Fruit fly (Drosophila melanogaster) whole organism, embryonic: ENCODE measurements around the gene siz.

Experiments
- Aef1 ChIP-seq: fragments of 200-800 bp; sonication (Bioruptor generic); IDR thresholded peaks from 3 replicates; pipeline ENCODE4 v1.3.6; 2022; ENCODE audit warnings: missing biosample characterization, missing genetic modification characterization
- Bgb ChIP-seq: fragments of 200-800 bp; sonication (Bioruptor generic); IDR thresholded peaks from 2 replicates; pipeline ENCODE4 v1.3.6; 2022; ENCODE audit warnings: missing biosample characterization, missing genetic modification characterization; ENCODE audit not compliant: partially characterized antibody
- Blimp-1 ChIP-seq: fragments of 200-800 bp; sonication (Bioruptor generic); optimal IDR thresholded peaks from 3 replicates; lab custom pipeline; 2018; ENCODE audit warnings: missing biosample characterization, missing genetic modification characterization, mild to moderate bottlenecking, moderate library complexity, missing genetic modification reagents
- CG10431 ChIP-seq: fragments of 200-800 bp; sonication (Bioruptor generic); optimal IDR thresholded peaks from 3 replicates; lab custom pipeline; 2018; ENCODE audit warnings: missing biosample characterization, mild to moderate bottlenecking, missing genetic modification characterization
- CG12155 ChIP-seq: fragments of 200-800 bp; sonication (Bioruptor generic); optimal IDR thresholded peaks from 3 replicates; lab custom pipeline; 2016; ENCODE audit warnings: missing biosample characterization, missing genetic modification characterization
- CG12942 ChIP-seq: fragments of 200-800 bp; sonication (Bioruptor generic); optimal IDR thresholded peaks from 3 replicates; lab custom pipeline; 2016; ENCODE audit warnings: missing biosample characterization, missing genetic modification characterization
- CG13123 ChIP-seq: fragments of 200-800 bp; sonication (Bioruptor generic); optimal IDR thresholded peaks from 2 replicates; lab custom pipeline; 2016; ENCODE audit warnings: missing biosample characterization, missing genetic modification characterization
- CG15073 ChIP-seq: fragments of 200-800 bp; sonication (Bioruptor generic); optimal IDR thresholded peaks from 2 replicates; lab custom pipeline; 2016; ENCODE audit warnings: missing biosample characterization, missing genetic modification characterization
- CG1529 ChIP-seq: fragments of 200-800 bp; sonication (Bioruptor generic); optimal IDR thresholded peaks from 3 replicates; lab custom pipeline; 2018; ENCODE audit warnings: missing biosample characterization, missing genetic modification characterization
- CG1603 ChIP-seq: fragments of 200-800 bp; sonication (Bioruptor generic); optimal IDR thresholded peaks from 2 replicates; lab custom pipeline; 2019; ENCODE audit warnings: missing biosample characterization, mild to moderate bottlenecking, missing genetic modification characterization, moderate library complexity
- CG17361 ChIP-seq: fragments of 200-800 bp; sonication (Bioruptor generic); IDR thresholded peaks from 3 replicates; pipeline ENCODE4 v1.3.6; 2022; ENCODE audit warnings: missing biosample characterization, missing genetic modification characterization
- CG4404 ChIP-seq: fragments of 200-800 bp; sonication (Bioruptor generic); IDR thresholded peaks from 2 replicates; pipeline ENCODE4 v1.3.6; 2022; ENCODE audit warnings: missing biosample characterization, missing genetic modification characterization
- CG4854 ChIP-seq: fragments of 200-800 bp; sonication (Bioruptor generic); optimal IDR thresholded peaks from 2 replicates; lab custom pipeline; 2016; ENCODE audit warnings: missing biosample characterization, missing genetic modification characterization, inconsistent platforms
- CG6854 ChIP-seq: fragments of 200-800 bp; sonication (Bioruptor generic); optimal IDR thresholded peaks from 3 replicates; lab custom pipeline; 2017; ENCODE audit warnings: missing biosample characterization, mild to moderate bottlenecking, missing genetic modification characterization
- CG7271 ChIP-seq: fragments of 200-800 bp; sonication (Bioruptor generic); optimal IDR thresholded peaks from 2 replicates; lab custom pipeline; 2018; ENCODE audit warnings: missing biosample characterization, mild to moderate bottlenecking, missing genetic modification characterization, moderate library complexity
- CG8089 ChIP-seq: fragments of 200-800 bp; sonication (Bioruptor generic); optimal IDR thresholded peaks from 3 replicates; lab custom pipeline; 2016; ENCODE audit warnings: missing biosample characterization, missing genetic modification characterization
- CG8290 ChIP-seq, 3 experiments: fragments of 200-800 bp; sonication (Bioruptor generic); optimal IDR thresholded peaks; 2 replicates each; lab custom pipeline; 2016 to 2019; ENCODE audit warnings: missing biosample characterization in 3 of 3, missing genetic modification characterization in 3 of 3, mild to moderate bottlenecking in 2 of 3, moderate library complexity in 1 of 3
- CG8924 ChIP-seq: fragments of 200-800 bp; optimal IDR thresholded peaks from 3 replicates; lab custom pipeline; 2019; ENCODE audit warnings: missing biosample characterization, mild to moderate bottlenecking, missing genetic modification characterization, moderate library complexity
- CG9215 ChIP-seq: fragments of 200-800 bp; sonication (Bioruptor generic); IDR thresholded peaks from 2 replicates; pipeline ENCODE4 v1.3.6; 2022; ENCODE audit warnings: missing biosample characterization, missing genetic modification characterization
- Fer2 ChIP-seq: fragments of 200-800 bp; sonication (Bioruptor generic); optimal IDR thresholded peaks from 2 replicates; lab custom pipeline; 2018; ENCODE audit warnings: missing biosample characterization, mild to moderate bottlenecking, missing genetic modification characterization, moderate library complexity
- HLH4C ChIP-seq: fragments of 200-800 bp; sonication (Bioruptor generic); IDR thresholded peaks from 3 replicates; pipeline ENCODE4 v1.3.6; 2022; ENCODE audit warnings: missing biosample characterization, missing genetic modification characterization; ENCODE audit not compliant: partially characterized antibody
- Hand ChIP-seq: fragments of 200-800 bp; sonication (Bioruptor generic); optimal IDR thresholded peaks from 2 replicates; lab custom pipeline; 2017; ENCODE audit warnings: mild to moderate bottlenecking, missing biosample characterization, missing genetic modification reagents, missing genetic modification characterization
- Jarid2 ChIP-seq: fragments of 200-800 bp; sonication (Bioruptor generic); optimal IDR thresholded peaks from 3 replicates; lab custom pipeline; 2017; ENCODE audit warnings: mild to moderate bottlenecking, missing biosample characterization, missing genetic modification reagents, missing genetic modification characterization
- Kr ChIP-seq: fragments of 200-800 bp; sonication (Bioruptor generic); optimal IDR thresholded peaks from 2 replicates; lab custom pipeline; 2017; ENCODE audit warnings: missing biosample characterization, mild to moderate bottlenecking, missing genetic modification characterization
- MESR4 ChIP-seq: fragments of 200-800 bp; sonication (Bioruptor generic); optimal IDR thresholded peaks from 2 replicates; lab custom pipeline; 2018; ENCODE audit warnings: missing biosample characterization, mild to moderate bottlenecking, missing genetic modification characterization, moderate library complexity
- NfI ChIP-seq: fragments of 200-800 bp; sonication (Bioruptor generic); optimal IDR thresholded peaks from 3 replicates; lab custom pipeline; 2018; ENCODE audit warnings: missing biosample characterization, mild to moderate bottlenecking, missing genetic modification characterization, moderate library complexity
- Opbp ChIP-seq: fragments of 200-800 bp; sonication (Bioruptor generic); IDR thresholded peaks from 3 replicates; pipeline ENCODE4 v1.3.6; 2022; ENCODE audit warnings: missing biosample characterization, missing genetic modification characterization; ENCODE audit not compliant: partially characterized antibody
- Tbp ChIP-seq: fragments of >200 bp; optimal IDR thresholded peaks from 2 replicates; lab custom pipeline; 2018; ENCODE audit warnings: missing biosample characterization, missing genetic modification characterization
- ac ChIP-seq: fragments of 200-800 bp; sonication (Bioruptor generic); optimal IDR thresholded peaks from 3 replicates; lab custom pipeline; 2017; ENCODE audit warnings: missing biosample characterization, mild to moderate bottlenecking, missing genetic modification characterization
- bab2 ChIP-seq: fragments of 200-800 bp; sonication (Bioruptor generic); optimal IDR thresholded peaks from 2 replicates; lab custom pipeline; 2016; ENCODE audit warnings: missing biosample characterization, missing genetic modification characterization
- cg ChIP-seq: fragments of 200-800 bp; sonication (Bioruptor generic); optimal IDR thresholded peaks from 3 replicates; lab custom pipeline; 2019; ENCODE audit warnings: missing biosample characterization, mild to moderate bottlenecking, missing genetic modification characterization, moderate library complexity
- chinmo ChIP-seq: fragments of 200-800 bp; sonication (Bioruptor generic); IDR thresholded peaks from 4 replicates; pipeline ENCODE4 v1.3.6; 2022; ENCODE audit warnings: missing biosample characterization, missing genetic modification characterization; ENCODE audit not compliant: partially characterized antibody
- da ChIP-seq: fragments of 200-800 bp; sonication (Bioruptor generic); optimal IDR thresholded peaks from 2 replicates; lab custom pipeline; 2016; ENCODE audit warnings: missing biosample characterization, missing genetic modification characterization
- dm ChIP-seq: fragments of 200-800 bp; sonication (Bioruptor generic); optimal IDR thresholded peaks from 3 replicates; lab custom pipeline; 2016; ENCODE audit warnings: missing biosample characterization, missing genetic modification characterization
- fd64A ChIP-seq: fragments of 200-800 bp; sonication (Bioruptor generic); optimal IDR thresholded peaks from 3 replicates; lab custom pipeline; 2018; ENCODE audit warnings: missing biosample characterization, mild to moderate bottlenecking, missing genetic modification characterization
- gfzf ChIP-seq: fragments of 200-800 bp; sonication (Bioruptor generic); optimal IDR thresholded peaks from 2 replicates; lab custom pipeline; 2016; ENCODE audit warnings: missing biosample characterization, mild to moderate bottlenecking, missing genetic modification characterization, moderate library complexity
- hkb ChIP-seq, 2 experiments: fragments of 200-800 bp in 1 of 2; fragments of >200 bp in 1 of 2; sonication (Bioruptor generic) in 1 of 2; IDR thresholded peaks in 1 of 2; optimal IDR thresholded peaks in 1 of 2; 2 replicates each; pipeline versions ENCODE4 v1.3.6 to Lab custom; 2017 to 2022; ENCODE audit warnings: missing biosample characterization in 1 of 2, missing genetic modification characterization in 1 of 2
- pita ChIP-seq: fragments of 200-800 bp; sonication (Bioruptor generic); optimal IDR thresholded peaks from 2 replicates; lab custom pipeline; 2017; ENCODE audit warnings: missing biosample characterization, mild to moderate bottlenecking, missing genetic modification characterization
- pnt ChIP-seq: fragments of 200-800 bp; sonication (Bioruptor generic); optimal IDR thresholded peaks from 3 replicates; lab custom pipeline; 2016; ENCODE audit warnings: missing biosample characterization, missing genetic modification characterization
- pzg ChIP-seq: fragments of 200-800 bp; sonication (Bioruptor generic); optimal IDR thresholded peaks from 3 replicates; lab custom pipeline; 2018; ENCODE audit warnings: missing biosample characterization, mild to moderate bottlenecking, missing genetic modification characterization, moderate library complexity
- ranshi ChIP-seq: fragments of 200-800 bp; sonication (Bioruptor generic); IDR thresholded peaks from 2 replicates; pipeline ENCODE4 v1.3.6; 2022; ENCODE audit warnings: missing biosample characterization, missing genetic modification characterization
- rib ChIP-seq: fragments of 200-800 bp; sonication (Bioruptor generic); IDR thresholded peaks from 2 replicates; pipeline ENCODE4 v1.3.6; 2022; ENCODE audit warnings: missing biosample characterization, missing genetic modification characterization
- sens ChIP-seq: fragments of 200-800 bp; sonication (Bioruptor generic); peaks from one replicate; lab custom pipeline; 2016; ENCODE audit warnings: missing biosample characterization, missing genetic modification characterization
- sob ChIP-seq: fragments of 200-800 bp; sonication (Bioruptor generic); IDR thresholded peaks from 2 replicates; pipeline ENCODE4 v1.3.6; 2022; ENCODE audit warnings: missing biosample characterization, missing genetic modification characterization
- stwl ChIP-seq: fragments of 200-800 bp; sonication (Bioruptor generic); optimal IDR thresholded peaks from 3 replicates; lab custom pipeline; 2018; ENCODE audit warnings: missing biosample characterization, mild to moderate bottlenecking, missing genetic modification characterization, moderate library complexity
- tna ChIP-seq: fragments of 200-800 bp; sonication (Bioruptor generic); IDR thresholded peaks from 2 replicates; pipeline ENCODE4 v1.3.6; 2022; ENCODE audit warnings: missing biosample characterization, missing genetic modification characterization; ENCODE audit not compliant: partially characterized antibody
- toy ChIP-seq: fragments of 200-800 bp; sonication (Bioruptor generic); IDR thresholded peaks from 2 replicates; pipeline ENCODE4 v1.3.6; 2022; ENCODE audit warnings: missing biosample characterization, missing genetic modification characterization
- usp ChIP-seq: fragments of >200 bp; optimal IDR thresholded peaks from 2 replicates; lab custom pipeline; 2017; ENCODE audit warnings: missing biosample characterization, missing genetic modification characterization
- vvl ChIP-seq: fragments of 200-800 bp; sonication (Bioruptor generic); IDR thresholded peaks from 2 replicates; pipeline ENCODE4 v1.3.6; 2022; ENCODE audit warnings: missing biosample characterization, missing genetic modification characterization

Gene siz

dm6 chr3L:21026917-21027517 is 7.3 kb upstream of the siz start, which contains the start of gene skd (continued):
- TF ChIP-seq MESR4 (GFP tag; lab: Kevin White, UChicago) (peak; percentile 69), gfzf (GFP tag; lab: Kevin White, UChicago) (peak; percentile 70), Fer2 (no peak), stwl (tag; lab: Kevin White, UChicago) (peak; percentile 45), CG8924 (no peak), Jarid2 (GFP tag; lab: Kevin White, UChicago) (peak; percentile 46), ranshi (no peak), CG9215 (GFP tag; lab: Robert Waterston, UW) (peak; percentile 27), Bgb (GFP tag; lab: Robert Waterston, UW) (peak; percentile 35; the same call in 1 of the 2 replicates), pzg (peak; percentile 38), cg (peak; percentile 70), CG8089 (no peak), CG10431 (GFP tag; lab: Kevin White, UChicago) (peak; percentile 76), Tbp (GFP tag; lab: Kevin White, UChicago) (peak; percentile 41), chinmo (GFP tag; lab: Robert Waterston, UW) (peak; percentile 76), sens (GFP tag; lab: Kevin White, UChicago) (peak; percentile 74), toy (GFP tag; lab: Robert Waterston, UW) (no peak), tna (GFP tag; lab: Robert Waterston, UW) (0 out of 2 replicates have a peak, but pooled peaks have one; percentile 19), CG1603 (tag; lab: Kevin White, UChicago) (peak; percentile 15), bab2 (GFP tag; lab: Kevin White, UChicago) (no peak), rib (peak; percentile 34; the same call in 1 of the 2 replicates), HLH4C (no peak), CG12155 (no peak), pnt (GFP tag; lab: Kevin White, UChicago) (no peak), Opbp (GFP tag; lab: Robert Waterston, UW) (0 out of 3 replicates have a peak, but pooled peaks have one; percentile 6), CG4854 (GFP tag; lab: Kevin White, UChicago) (no peak), usp (no peak), CG8290 (GFP tag; optimal IDR thresholded peaks at IDR 0.05; lab: Kevin White, UChicago) (no peak), CG8290 (tag; optimal IDR thresholded peaks at IDR 0.05; lab: Kevin White, UChicago) (peak in 1 of 2 experiments; percentile 0), NfI (GFP tag; lab: Kevin White, UChicago) (no peak)

dm6 chr3L:21027657-21028255 is 6.6 kb upstream of the siz start, which contains the start of gene Pdss2:
Gene Pdss2 (plus strand): TSS chr3L:21027915.
- TF ChIP-seq Blimp-1 (GFP tag; lab: Kevin White, UChicago) = peak; percentile 92
- peak; percentile 78 for TF ChIP-seq vvl (GFP tag; lab: Robert Waterston, UW)
- peak; percentile 23 for TF ChIP-seq Hand (GFP tag; lab: Kevin White, UChicago)
- no peak for TF ChIP-seq CG7271 (tag; lab: Kevin White, UChicago)
- peak; percentile 9 for TF ChIP-seq da (GFP tag; lab: Kevin White, UChicago)
- no peak for TF ChIP-seq CG15073 (GFP tag; lab: Kevin White, UChicago)
- no peak for TF ChIP-seq Kr
- peak; percentile 78 for TF ChIP-seq Aef1
- peak; percentile 37 for TF ChIP-seq CG13123
- TF ChIP-seq pita (GFP tag; lab: Kevin White, UChicago) = no peak
- peak; percentile 70 for TF ChIP-seq CG4404 (GFP tag; lab: Robert Waterston, UW)
- peak; percentile 78 for TF ChIP-seq CG17361 (GFP tag; lab: Robert Waterston, UW)
- no peak for TF ChIP-seq ac
- TF ChIP-seq CG1529 (GFP tag; lab: Kevin White, UChicago) = peak; percentile 37
- no peak for TF ChIP-seq hkb (optimal IDR thresholded peaks at IDR 0.05; lab: Kevin White, UChicago)
- TF ChIP-seq hkb (GFP tag; IDR thresholded peaks at IDR 0.05; lab: Robert Waterston, UW) = peak; percentile 41; the same call in 1 of the 2 replicates
- TF ChIP-seq CG6854 = no peak
- peak; percentile 67 for TF ChIP-seq CG12942 (GFP tag; lab: Kevin White, UChicago)
- peak; percentile 37 for TF ChIP-seq fd64A (GFP tag; lab: Kevin White, UChicago)
- TF ChIP-seq dm = peak; percentile 81
- TF ChIP-seq sob = peak; percentile 84
